Worm (Caenorhabditis elegans) whole organism, L3 larva: ENCODE results near the gene F54E7.9.

Experiments
- R02D3.7 ChIP-seq: fragments of 150-350 bp; optimal IDR thresholded peaks from 2 replicates; lab custom pipeline; 2014; ENCODE audit warnings: missing biosample characterization, missing genetic modification characterization
- ZK546.5 ChIP-seq: sonication (generic microtip); optimal IDR thresholded peaks from 2 replicates; lab custom pipeline; 2017; ENCODE audit warnings: missing biosample characterization, missing genetic modification characterization
- aly-2 ChIP-seq: fragments of 150-350 bp; optimal IDR thresholded peaks from 2 replicates; lab custom pipeline; 2014; ENCODE audit warnings: missing biosample characterization, missing genetic modification characterization
- ama-1 ChIP-seq: fragments of 150-350 bp; optimal IDR thresholded peaks from 2 replicates; lab custom pipeline; 2018
- ceh-16 ChIP-seq: sonication (generic microtip); optimal IDR thresholded peaks from 2 replicates; lab custom pipeline; 2017; ENCODE audit warnings: missing biosample characterization, missing genetic modification characterization
- ceh-28 ChIP-seq: fragments of 150-350 bp; optimal IDR thresholded peaks from 2 replicates; lab custom pipeline; 2014; ENCODE audit warnings: missing biosample characterization, missing genetic modification reagents, missing genetic modification characterization
- ceh-82 ChIP-seq: fragments of 150-350 bp; optimal IDR thresholded peaks from 2 replicates; lab custom pipeline; 2014; ENCODE audit warnings: missing biosample characterization, missing genetic modification characterization
- ceh-9 ChIP-seq: sonication (generic microtip); optimal IDR thresholded peaks from 2 replicates; lab custom pipeline; 2018; ENCODE audit warnings: missing biosample characterization, missing genetic modification characterization
- daf-12 ChIP-seq: fragments of 150-350 bp; optimal IDR thresholded peaks from 2 replicates; lab custom pipeline; 2014; ENCODE audit warnings: missing biosample characterization, missing genetic modification reagents, missing genetic modification characterization
- egl-27 ChIP-seq: sonication (generic microtip); optimal IDR thresholded peaks from 4 replicates; lab custom pipeline; 2017; ENCODE audit warnings: missing biosample characterization, missing genetic modification reagents, missing genetic modification characterization
- egl-5 ChIP-seq: fragments of 150-350 bp; optimal IDR thresholded peaks from 2 replicates; lab custom pipeline; 2017; ENCODE audit warnings: missing biosample characterization, missing genetic modification reagents, missing genetic modification characterization, inconsistent platforms
- elt-1 ChIP-seq: fragments of 150-350 bp; optimal IDR thresholded peaks from 2 replicates; lab custom pipeline; 2014; ENCODE audit warnings: missing biosample characterization, missing genetic modification characterization
- elt-2 ChIP-seq: sonication (generic microtip); optimal IDR thresholded peaks from 2 replicates; lab custom pipeline; 2016; ENCODE audit warnings: missing genetic modification reagents, mild to moderate bottlenecking, missing genetic modification characterization, missing compliant biosample characterization
- elt-3 ChIP-seq, 3 experiments: fragments of 150-350 bp in 1 of 3; sonication (generic microtip) in 2 of 3; optimal IDR thresholded peaks; 2 replicates in 2 of 3; 4 replicates in 1 of 3; lab custom pipeline; 2014 to 2017; ENCODE audit warnings: missing biosample characterization in 3 of 3, missing genetic modification characterization in 3 of 3
- fkh-10 ChIP-seq: sonication (generic microtip); optimal IDR thresholded peaks from 2 replicates; lab custom pipeline; 2017; ENCODE audit warnings: missing biosample characterization, missing genetic modification reagents, missing genetic modification characterization
- fos-1 ChIP-seq: fragments of 150-350 bp; optimal IDR thresholded peaks from 2 replicates; lab custom pipeline; 2014; ENCODE audit warnings: missing biosample characterization, missing genetic modification characterization
- hmg-11 ChIP-seq: sonication (generic microtip); optimal IDR thresholded peaks from 2 replicates; lab custom pipeline; 2016; ENCODE audit warnings: missing genetic modification characterization, missing compliant biosample characterization
- jun-1 ChIP-seq: fragments of 150-350 bp; optimal IDR thresholded peaks from 2 replicates; lab custom pipeline; 2014; ENCODE audit warnings: missing biosample characterization, missing genetic modification reagents, missing genetic modification characterization
- lin-15B ChIP-seq: fragments of 150-350 bp; optimal IDR thresholded peaks from 2 replicates; lab custom pipeline; 2014; ENCODE audit warnings: missing biosample characterization, missing genetic modification characterization
- lin-39 ChIP-seq: fragments of 150-350 bp; optimal IDR thresholded peaks from 2 replicates; lab custom pipeline; 2018; ENCODE audit warnings: missing biosample characterization, missing genetic modification reagents, missing genetic modification characterization
- lsy-12 ChIP-seq: sonication (generic microtip); optimal IDR thresholded peaks from 2 replicates; lab custom pipeline; 2016; ENCODE audit warnings: mild to moderate bottlenecking, missing genetic modification characterization, missing compliant biosample characterization
- mml-1 ChIP-seq: fragments of 150-350 bp; sonication (generic microtip); optimal IDR thresholded peaks from 3 replicates; lab custom pipeline; 2014; ENCODE audit warnings: missing biosample characterization, missing genetic modification characterization
- nfya-1 ChIP-seq: sonication (generic microtip); optimal IDR thresholded peaks from 2 replicates; lab custom pipeline; 2017; ENCODE audit warnings: missing genetic modification characterization, mild to moderate bottlenecking, missing compliant biosample characterization, antibody characterized with exemption, moderate library complexity; ENCODE audit not compliant: insufficient read depth
- nhr-11 ChIP-seq: fragments of 150-350 bp; optimal IDR thresholded peaks from 2 replicates; lab custom pipeline; 2014; ENCODE audit warnings: missing biosample characterization, missing genetic modification characterization
- nhr-12 ChIP-seq: fragments of 150-350 bp; optimal IDR thresholded peaks from 2 replicates; lab custom pipeline; 2014; ENCODE audit warnings: missing biosample characterization, missing genetic modification characterization
- nhr-23 ChIP-seq: fragments of 150-350 bp; optimal IDR thresholded peaks from 2 replicates; lab custom pipeline; 2014; ENCODE audit warnings: missing biosample characterization, missing genetic modification reagents, missing genetic modification characterization
- nhr-237 ChIP-seq: fragments of 150-350 bp; optimal IDR thresholded peaks from 2 replicates; lab custom pipeline; 2014; ENCODE audit warnings: missing biosample characterization, missing genetic modification characterization
- nhr-25 ChIP-seq: sonication (generic microtip); optimal IDR thresholded peaks from 2 replicates; lab custom pipeline; 2017; ENCODE audit warnings: missing biosample characterization, missing genetic modification characterization
- nhr-28 ChIP-seq: fragments of 150-350 bp; optimal IDR thresholded peaks from 2 replicates; lab custom pipeline; 2014; ENCODE audit warnings: missing biosample characterization, missing genetic modification characterization
- nhr-43 ChIP-seq: sonication (generic microtip); optimal IDR thresholded peaks from 2 replicates; lab custom pipeline; 2016; ENCODE audit warnings: mild to moderate bottlenecking, missing genetic modification characterization, missing compliant biosample characterization; ENCODE audit not compliant: poor library complexity, severe bottlenecking
- nhr-67 ChIP-seq: fragments of 150-350 bp; optimal IDR thresholded peaks from 2 replicates; lab custom pipeline; 2014; ENCODE audit warnings: missing biosample characterization, missing genetic modification characterization
- nhr-77 ChIP-seq: fragments of 150-350 bp; optimal IDR thresholded peaks from 2 replicates; lab custom pipeline; 2014; ENCODE audit warnings: missing biosample characterization, missing genetic modification characterization
- pha-4 ChIP-seq: fragments of 150-350 bp; optimal IDR thresholded peaks from 2 replicates; lab custom pipeline; 2014; ENCODE audit warnings: missing biosample characterization, missing genetic modification reagents, missing genetic modification characterization
- pqm-1 ChIP-seq: fragments of 150-350 bp; optimal IDR thresholded peaks from 2 replicates; lab custom pipeline; 2017; ENCODE audit warnings: missing biosample characterization, missing genetic modification characterization, inconsistent platforms
- skn-1 ChIP-seq: fragments of 150-350 bp; optimal IDR thresholded peaks from 2 replicates; lab custom pipeline; 2014; ENCODE audit warnings: missing biosample characterization, missing genetic modification characterization
- snpc-4 ChIP-seq: fragments of 150-350 bp; optimal IDR thresholded peaks from 2 replicates; lab custom pipeline; 2014; ENCODE audit warnings: missing biosample characterization, missing genetic modification characterization
- tbx-2 ChIP-seq: sonication (generic microtip); optimal IDR thresholded peaks from 2 replicates; lab custom pipeline; 2016; ENCODE audit warnings: mild to moderate bottlenecking, missing genetic modification characterization, missing compliant biosample characterization
- unc-39 ChIP-seq: sonication (generic microtip); optimal IDR thresholded peaks from 4 replicates; lab custom pipeline; 2017; ENCODE audit warnings: missing biosample characterization, missing genetic modification characterization
- unc-62 ChIP-seq: fragments of 150-350 bp; sonication (generic microtip); optimal IDR thresholded peaks from 4 replicates; lab custom pipeline; 2014; ENCODE audit warnings: missing biosample characterization, missing genetic modification reagents, missing genetic modification characterization
- zag-1 ChIP-seq: fragments of 150-350 bp; optimal IDR thresholded peaks from 2 replicates; lab custom pipeline; 2014; ENCODE audit warnings: missing biosample characterization, missing genetic modification characterization
- ztf-11 ChIP-seq: fragments of 150-350 bp; optimal IDR thresholded peaks from 2 replicates; lab custom pipeline; 2014; ENCODE audit warnings: missing biosample characterization, missing genetic modification characterization

The F54E7.9 gene

DNA sequence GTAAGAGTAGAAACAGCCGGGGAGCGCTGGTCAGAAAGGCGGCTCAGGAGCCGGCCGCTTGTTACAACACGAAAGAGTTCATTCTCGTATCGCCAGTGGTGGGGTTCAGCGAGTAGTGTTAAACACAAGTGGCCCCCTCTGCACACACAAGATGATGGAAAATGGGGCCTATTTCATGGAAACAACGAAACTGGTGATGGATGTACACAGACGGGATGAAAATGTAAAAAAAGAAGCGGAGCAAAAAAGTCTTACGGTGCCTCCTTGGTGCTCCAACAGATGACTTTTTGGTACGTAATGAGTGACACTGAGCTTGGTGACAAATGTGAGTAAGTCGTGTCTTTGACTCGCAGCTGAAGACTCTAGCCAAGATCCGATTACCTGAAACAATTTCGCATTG is 30.3 kb upstream of the F54E7.9 start:
- peak; percentile 69 for TF ChIP-seq lin-39
- no peak for TF ChIP-seq tbx-2 (tag; lab: Kevin White, UChicago)
- no peak for TF ChIP-seq elt-1 (tag; lab: Kevin White, UChicago)

DNA sequence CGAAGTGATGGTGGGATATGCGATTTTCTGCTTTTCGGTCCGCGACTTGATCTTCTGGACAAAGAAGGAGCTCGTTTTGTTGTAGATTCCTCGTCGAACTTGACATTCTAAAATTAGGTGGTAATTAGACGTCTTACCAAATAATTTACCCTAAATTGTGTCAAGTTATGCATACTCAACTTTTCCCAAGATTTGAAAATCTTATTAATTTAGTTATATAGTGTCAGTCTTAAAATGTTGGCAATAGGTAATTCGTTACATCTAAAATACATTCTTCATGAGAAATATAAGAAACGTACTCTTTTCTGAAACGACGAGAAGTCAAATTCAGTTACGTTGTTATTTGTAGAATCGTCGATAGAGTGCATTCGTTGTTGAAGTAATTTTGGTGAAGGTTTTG is 29.9 kb upstream of the F54E7.9 start:
- TF ChIP-seq ama-1 (lab: Kevin White, UChicago) (peak; percentile 19), daf-12 (tag; lab: Kevin White, UChicago) (no peak)

ce11 chrIII:5706077-5706627 is 28.5 kb upstream of the F54E7.9 start, which contains the start of gene rpl-23:
rpl-23 (minus strand) TSS chrIII:5706127.
- TF ChIP-seq skn-1, result peak; percentile 85
- TF ChIP-seq ceh-82 (tag; lab: Kevin White, UChicago), result peak; percentile 56
- no peak for TF ChIP-seq nhr-67 (tag; lab: Kevin White, UChicago)
- peak; percentile 23 for TF ChIP-seq egl-27 (tag; lab: Kevin White, UChicago)
- TF ChIP-seq lin-15B, result peak; percentile 93
- peak; percentile 99 for TF ChIP-seq nhr-23
- peak; percentile 91 for TF ChIP-seq pqm-1
- no peak for TF ChIP-seq mml-1 (tag; lab: Kevin White, UChicago)
- TF ChIP-seq nhr-43 (tag; lab: Kevin White, UChicago), result peak; percentile 58
- TF ChIP-seq hmg-11 (tag; lab: Kevin White, UChicago), result peak; percentile 77
- TF ChIP-seq ama-1 (lab: Kevin White, UChicago), result peak; percentile 36
- peak; percentile 48 for TF ChIP-seq elt-1 (tag; lab: Kevin White, UChicago)
- peak; percentile 17 for TF ChIP-seq tbx-2 (tag; lab: Kevin White, UChicago)
- no peak for TF ChIP-seq unc-39 (tag; lab: Kevin White, UChicago)
- peak; percentile 97 for TF ChIP-seq nhr-25
- peak; percentile 73 for TF ChIP-seq jun-1 (tag; lab: Kevin White, UChicago)
- peak; percentile 48 for TF ChIP-seq fos-1 (tag; lab: Kevin White, UChicago)
- peak; percentile 3 for TF ChIP-seq ZK546.5
- TF ChIP-seq R02D3.7 (tag; lab: Kevin White, UChicago), result peak; percentile 99
- TF ChIP-seq lsy-12 (tag; lab: Kevin White, UChicago), result peak; percentile 70
- peak; percentile 81 for TF ChIP-seq fkh-10 (GFP tag; lab: Kevin White, UChicago)
- TF ChIP-seq lin-39, result peak; percentile 98
- peak; percentile 65 for TF ChIP-seq ceh-16 (tag; lab: Kevin White, UChicago)
- TF ChIP-seq nhr-11, result peak; percentile 80
- TF ChIP-seq elt-3 (tag; optimal IDR thresholded peaks at IDR 0.05; lab: Kevin White, UChicago), result no peak
- no peak for TF ChIP-seq nhr-237 (tag; lab: Kevin White, UChicago)
- peak; percentile 97 for TF ChIP-seq egl-5
- TF ChIP-seq elt-2, result peak; percentile 55
- no peak for TF ChIP-seq unc-62 (GFP tag; lab: Kevin White, UChicago)
- peak; percentile 7 for TF ChIP-seq zag-1 (tag; lab: Kevin White, UChicago)
- TF ChIP-seq nfya-1 (tag; lab: Kevin White, UChicago), result peak; percentile 96
- TF ChIP-seq nhr-77 (tag; lab: Kevin White, UChicago), result peak; percentile 32
- no peak for TF ChIP-seq nhr-28 (tag; lab: Kevin White, UChicago)
- no peak for TF ChIP-seq ztf-11 (tag; lab: Kevin White, UChicago)
- TF ChIP-seq snpc-4, result peak; percentile 84
- no peak for TF ChIP-seq nhr-12 (tag; lab: Kevin White, UChicago)
- TF ChIP-seq pha-4, result peak; percentile 99
- no peak for TF ChIP-seq aly-2 (tag; lab: Kevin White, UChicago)
- peak; percentile 96 for TF ChIP-seq ceh-28 (tag; lab: Kevin White, UChicago)
- TF ChIP-seq ceh-9, result no peak
